Fruit fly (Drosophila melanogaster) whole organism, embryonic: ENCODE data around the gene spdo.

Experiments used
- Asciz ChIP-seq: fragments of 200-800 bp; sonication (Bioruptor generic); optimal IDR thresholded peaks from 2 replicates; lab custom pipeline; 2017; ENCODE audit warnings: missing biosample characterization, mild to moderate bottlenecking, missing genetic modification characterization, missing genetic modification reagents
- CG11504 ChIP-seq: fragments of 200-800 bp; sonication (Bioruptor generic); optimal IDR thresholded peaks from 3 replicates; lab custom pipeline; 2019; ENCODE audit warnings: missing biosample characterization, mild to moderate bottlenecking, missing genetic modification characterization, moderate library complexity
- CG12769 ChIP-seq: fragments of 200-800 bp; sonication (Bioruptor generic); optimal IDR thresholded peaks from 2 replicates; lab custom pipeline; 2019; ENCODE audit warnings: missing biosample characterization, mild to moderate bottlenecking, missing genetic modification characterization, moderate library complexity
- CG32767 ChIP-seq: fragments of 200-800 bp; sonication (Bioruptor generic); IDR thresholded peaks from 2 replicates; pipeline ENCODE4 v1.3.6; 2022; ENCODE audit warnings: missing biosample characterization, missing genetic modification characterization
- CG34422 ChIP-seq: fragments of 200-800 bp; sonication (Bioruptor generic); IDR thresholded peaks from 3 replicates; pipeline ENCODE4 v1.3.6; 2022; ENCODE audit warnings: missing biosample characterization, missing genetic modification characterization
- CG8944 ChIP-seq: fragments of 200-800 bp; sonication (Bioruptor generic); optimal IDR thresholded peaks from 3 replicates; lab custom pipeline; 2016; ENCODE audit warnings: missing biosample characterization, missing genetic modification characterization
- CG9437 ChIP-seq: fragments of 200-800 bp; sonication (Bioruptor generic); optimal IDR thresholded peaks from 2 replicates; lab custom pipeline; 2018; ENCODE audit warnings: missing biosample characterization, mild to moderate bottlenecking, missing genetic modification characterization
- CG9817 ChIP-seq: fragments of 200-800 bp; sonication (Bioruptor generic); optimal IDR thresholded peaks from 2 replicates; lab custom pipeline; 2018; ENCODE audit warnings: missing biosample characterization, mild to moderate bottlenecking, missing genetic modification characterization, moderate library complexity
- Sox102F ChIP-seq: fragments of 200-800 bp; sonication (Bioruptor generic); optimal IDR thresholded peaks from 2 replicates; lab custom pipeline; 2018; ENCODE audit warnings: missing biosample characterization, mild to moderate bottlenecking, missing genetic modification characterization, moderate library complexity
- bowl ChIP-seq: fragments of 200-800 bp; sonication (Bioruptor generic); IDR thresholded peaks from 2 replicates; pipeline ENCODE4 v1.3.6; 2022; ENCODE audit warnings: missing biosample characterization, missing genetic modification characterization
- gcm ChIP-seq: fragments of 200-800 bp; sonication (Bioruptor generic); optimal IDR thresholded peaks from 2 replicates; lab custom pipeline; 2019; ENCODE audit warnings: missing biosample characterization, mild to moderate bottlenecking, missing genetic modification characterization, moderate library complexity
- slou ChIP-seq: fragments of 200-800 bp; sonication (Bioruptor generic); optimal IDR thresholded peaks from 3 replicates; lab custom pipeline; 2016; ENCODE audit warnings: missing biosample characterization, missing genetic modification characterization

DNA sequence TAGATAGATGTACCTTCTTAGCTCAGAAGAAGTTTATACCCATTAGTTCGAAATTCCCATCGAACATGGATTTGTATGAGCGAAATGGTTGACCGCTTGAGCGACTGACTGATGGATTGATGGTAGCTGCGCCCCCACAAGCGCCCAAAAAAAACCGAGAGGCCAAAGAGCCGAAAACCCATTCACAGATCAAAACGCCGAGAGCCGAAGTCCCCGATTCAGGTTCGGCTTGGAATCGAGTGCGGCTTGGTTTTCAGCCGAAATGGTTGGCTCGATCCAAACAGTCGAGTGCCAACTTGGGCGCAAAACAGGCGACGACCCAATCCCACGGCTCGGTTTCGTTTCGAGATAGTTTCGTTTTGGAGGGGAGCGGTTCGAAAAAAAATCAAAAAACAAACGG, 16.3 kb upstream of the spdo start:
- TF ChIP-seq slou (GFP tag; lab: Kevin White, UChicago) (no peak), gcm (no peak), CG11504 (tag; lab: Kevin White, UChicago) (no peak), CG9817 (no peak), CG12769 (peak; percentile 58), bowl (GFP tag; lab: Robert Waterston, UW) (no peak), CG9437 (GFP tag; lab: Kevin White, UChicago) (no peak), CG8944 (GFP tag; lab: Kevin White, UChicago) (no peak), CG32767 (GFP tag; lab: Robert Waterston, UW) (no peak), Sox102F (GFP tag; lab: Kevin White, UChicago) (no peak), CG34422 (GFP tag; lab: Robert Waterston, UW) (no peak), Asciz (GFP tag; lab: Kevin White, UChicago) (no peak)
